Worm (Caenorhabditis elegans) whole organism, mixed stage, embryonic: Measurements from ENCODE around the gene Y50D4A.10.

Experiments used
- elt-1 ChIP-seq: sonication (generic microtip); optimal IDR thresholded peaks from 2 replicates; lab custom pipeline; 2017; ENCODE audit warnings: missing genetic modification characterization, mild to moderate bottlenecking, missing compliant biosample characterization, antibody characterized with exemption, moderate library complexity, borderline replicate concordance; ENCODE audit not compliant: insufficient read depth
- elt-3 ChIP-seq: fragments of 150-350 bp; optimal IDR thresholded peaks from 2 replicates; lab custom pipeline; 2014; ENCODE audit warnings: missing biosample characterization, missing genetic modification characterization
- lsy-2 ChIP-seq: fragments of 150-350 bp; optimal IDR thresholded peaks from 2 replicates; lab custom pipeline; 2014; ENCODE audit warnings: missing biosample characterization, missing genetic modification characterization
- mep-1 ChIP-seq: fragments of 150-350 bp; optimal IDR thresholded peaks from 2 replicates; lab custom pipeline; 2017; ENCODE audit warnings: missing biosample characterization, missing genetic modification reagents, missing genetic modification characterization, inconsistent platforms
- nhr-12 ChIP-seq: fragments of 150-350 bp; optimal IDR thresholded peaks from 2 replicates; lab custom pipeline; 2014; ENCODE audit warnings: missing biosample characterization, missing genetic modification characterization
- nhr-2 ChIP-seq: fragments of 150-350 bp; optimal IDR thresholded peaks from 2 replicates; lab custom pipeline; 2014; ENCODE audit warnings: missing biosample characterization, missing genetic modification characterization
- nhr-237 ChIP-seq: fragments of 150-350 bp; optimal IDR thresholded peaks from 2 replicates; lab custom pipeline; 2014; ENCODE audit warnings: missing biosample characterization, missing genetic modification characterization
- nhr-28 ChIP-seq: fragments of 150-350 bp; optimal IDR thresholded peaks from 2 replicates; lab custom pipeline; 2014; ENCODE audit warnings: missing biosample characterization, missing genetic modification characterization
- pha-4 ChIP-seq: fragments of 150-350 bp; optimal IDR thresholded peaks from 2 replicates; lab custom pipeline; 2018; ENCODE audit warnings: missing biosample characterization, missing genetic modification reagents, missing genetic modification characterization
- sem-2 ChIP-seq: fragments of 200-800 bp; sonication (Bioruptor generic); optimal IDR thresholded peaks from 2 replicates; lab custom pipeline; 2018; ENCODE audit warnings: mild to moderate bottlenecking, missing genetic modification characterization, missing compliant biosample characterization
- unc-39 ChIP-seq: fragments of 150-350 bp; optimal IDR thresholded peaks from 2 replicates; lab custom pipeline; 2014; ENCODE audit warnings: missing biosample characterization, missing genetic modification characterization
- unc-62 ChIP-seq: fragments of 150-350 bp; optimal IDR thresholded peaks from 2 replicates; lab custom pipeline; 2014; ENCODE audit warnings: missing biosample characterization, missing genetic modification reagents, missing genetic modification characterization

ce11 chrV:1263078-1263732 lies 42.8 kb upstream of the Y50D4A.10 start:
- TF ChIP-seq unc-39 (tag; lab: Kevin White, UChicago) (no peak), elt-1 (tag; lab: Kevin White, UChicago) (no peak), pha-4 (tag; lab: Kevin White, UChicago) (no peak), nhr-2 (no peak), mep-1 (tag; lab: Kevin White, UChicago) (no peak), sem-2 (GFP tag; lab: Kevin White, UChicago) (no peak), elt-3 (tag; lab: Kevin White, UChicago) (no peak), nhr-12 (no peak), nhr-237 (tag; lab: Kevin White, UChicago) (no peak), lsy-2 (tag; lab: Kevin White, UChicago) (no peak), unc-62 (GFP tag; lab: Kevin White, UChicago) (no peak), nhr-28 (tag; lab: Kevin White, UChicago) (no peak)
